Worm (Caenorhabditis elegans) whole organism, young adult: Measurements from ENCODE around the gene egl-10.

Experiments
- F22D6.2 ChIP-seq: sonication (generic microtip); optimal IDR thresholded peaks from 2 replicates; lab custom pipeline; 2016; ENCODE audit warnings: mild to moderate bottlenecking, missing genetic modification characterization, missing compliant biosample characterization
- F23B12.7 ChIP-seq: sonication (generic microtip); optimal IDR thresholded peaks from 2 replicates; lab custom pipeline; 2017; ENCODE audit warnings: missing genetic modification characterization, mild to moderate bottlenecking, missing compliant biosample characterization, antibody characterized with exemption, moderate library complexity; ENCODE audit not compliant: insufficient read depth
- F55B11.4 ChIP-seq: sonication (generic microtip); optimal IDR thresholded peaks from 2 replicates; lab custom pipeline; 2016; ENCODE audit warnings: missing compliant biosample characterization, missing genetic modification characterization, borderline replicate concordance; ENCODE audit not compliant: insufficient read depth
- K11D2.4 ChIP-seq: fragments of 200-800 bp; sonication (Bioruptor generic); IDR thresholded peaks from 2 replicates; pipeline ENCODE4 v1.3.6; 2022; ENCODE audit warnings: missing genetic modification reagents, missing genetic modification characterization, missing compliant biosample characterization
- T07F8.4 ChIP-seq: sonication (generic microtip); optimal IDR thresholded peaks from 2 replicates; lab custom pipeline; 2016; ENCODE audit warnings: mild to moderate bottlenecking, missing genetic modification characterization, moderate library complexity, missing compliant biosample characterization
- Y56A3A.18 ChIP-seq: fragments of 200-800 bp; sonication (Bioruptor generic); IDR thresholded peaks from 2 replicates; pipeline ENCODE4 v1.3.6; 2022; ENCODE audit warnings: missing genetic modification reagents, missing genetic modification characterization, missing compliant biosample characterization
- Y79H2A.3 ChIP-seq: fragments of 200-800 bp; sonication (Bioruptor generic); conservative IDR thresholded peaks from 2 replicates; pipeline ENCODE4 v1.3.6; 2022; ENCODE audit warnings: missing genetic modification reagents, missing genetic modification characterization, missing compliant biosample characterization
- aptf-2 ChIP-seq: fragments of 200-800 bp; sonication (Bioruptor generic); conservative IDR thresholded peaks from 2 replicates; pipeline ENCODE4 v1.3.6; 2022; ENCODE audit warnings: missing genetic modification reagents, missing genetic modification characterization, missing compliant biosample characterization
- atf-7 ChIP-seq: sonication (generic microtip); optimal IDR thresholded peaks from 2 replicates; lab custom pipeline; 2017; ENCODE audit warnings: mild to moderate bottlenecking, missing genetic modification characterization, missing compliant biosample characterization
- athp-1 ChIP-seq: sonication (generic microtip); optimal IDR thresholded peaks from 2 replicates; lab custom pipeline; 2017; ENCODE audit warnings: mild to moderate bottlenecking, missing genetic modification characterization, missing compliant biosample characterization
- attf-6 ChIP-seq: fragments of 200-800 bp; sonication (Bioruptor generic); IDR thresholded peaks from 2 replicates; pipeline ENCODE4 v1.3.6; 2022; ENCODE audit warnings: missing genetic modification reagents, missing genetic modification characterization, missing compliant biosample characterization
- ccch-3 ChIP-seq: fragments of 200-800 bp; sonication (Bioruptor generic); optimal IDR thresholded peaks from 2 replicates; lab custom pipeline; 2018; ENCODE audit warnings: mild to moderate bottlenecking, missing genetic modification characterization, missing compliant biosample characterization
- die-1 ChIP-seq: sonication (generic microtip); optimal IDR thresholded peaks from 2 replicates; lab custom pipeline; 2016; ENCODE audit warnings: missing genotype, mild to moderate bottlenecking, missing genetic modification characterization, missing compliant biosample characterization
- dpl-1 ChIP-seq: fragments of 150-350 bp; optimal IDR thresholded peaks from 2 replicates; lab custom pipeline; 2014; ENCODE audit warnings: missing biosample characterization, missing genetic modification reagents, missing genetic modification characterization
- egl-44 ChIP-seq: fragments of 200-800 bp; sonication (Bioruptor generic); IDR thresholded peaks from 2 replicates; pipeline ENCODE4 v1.3.6; 2022; ENCODE audit warnings: missing genetic modification reagents, missing genetic modification characterization, missing compliant biosample characterization
- egrh-3 ChIP-seq: fragments of 200-800 bp; sonication (Bioruptor generic); IDR thresholded peaks from 2 replicates; pipeline ENCODE4 v1.3.6; 2022; ENCODE audit warnings: missing genetic modification reagents, missing genetic modification characterization, missing compliant biosample characterization
- fkh-3 ChIP-seq: sonication (generic microtip); optimal IDR thresholded peaks from 2 replicates; lab custom pipeline; 2016; ENCODE audit warnings: mild to moderate bottlenecking, missing genetic modification characterization, missing compliant biosample characterization
- hlh-12 ChIP-seq: sonication (generic microtip); optimal IDR thresholded peaks from 2 replicates; lab custom pipeline; 2016; ENCODE audit warnings: missing genetic modification characterization, missing compliant biosample characterization
- hrde-1 ChIP-seq: sonication (generic microtip); optimal IDR thresholded peaks from 2 replicates; lab custom pipeline; 2016; ENCODE audit warnings: missing genetic modification characterization, mild to moderate bottlenecking, missing compliant biosample characterization, moderate library complexity, missing genotype, missing genetic modification reagents, borderline replicate concordance
- lin-26 ChIP-seq: fragments of 200-800 bp; sonication (Bioruptor generic); IDR thresholded peaks from 2 replicates; pipeline ENCODE4 v1.3.6; 2022; ENCODE audit warnings: missing genetic modification reagents, missing genetic modification characterization, missing compliant biosample characterization
- lin-35 ChIP-seq, 3 experiments: fragments of 150-350 bp in 2 of 3; sonication (generic microtip) in 1 of 3; optimal IDR thresholded peaks; 2 replicates each; lab custom pipeline; 2014 to 2018; ENCODE audit warnings: missing biosample characterization in 3 of 3, missing genetic modification characterization in 3 of 3, missing genetic modification reagents in 3 of 3
- lin-54 ChIP-seq: fragments of 200-800 bp; sonication (Bioruptor generic); optimal IDR thresholded peaks from 2 replicates; lab custom pipeline; 2018; ENCODE audit warnings: mild to moderate bottlenecking, missing genetic modification characterization, missing compliant biosample characterization
- madf-10 ChIP-seq: sonication (generic microtip); optimal IDR thresholded peaks from 2 replicates; lab custom pipeline; 2016; ENCODE audit warnings: mild to moderate bottlenecking, missing genetic modification characterization, missing compliant biosample characterization
- madf-3 ChIP-seq: fragments of 200-800 bp; sonication (Bioruptor generic); IDR thresholded peaks from 2 replicates; pipeline ENCODE4 v1.3.6; 2022; ENCODE audit warnings: missing genetic modification reagents, missing genetic modification characterization, missing compliant biosample characterization
- mes-4 ChIP-seq: sonication (generic microtip); optimal IDR thresholded peaks from 2 replicates; lab custom pipeline; 2016; ENCODE audit warnings: missing genotype, missing genetic modification characterization, missing compliant biosample characterization
- nfya-1 ChIP-seq: sonication (generic microtip); optimal IDR thresholded peaks from 2 replicates; lab custom pipeline; 2017; ENCODE audit warnings: antibody characterized with exemption, missing compliant biosample characterization, missing genetic modification characterization, borderline replicate concordance; ENCODE audit not compliant: insufficient read depth
- pbrm-1 ChIP-seq: fragments of 200-800 bp; sonication (Bioruptor generic); IDR thresholded peaks from 2 replicates; pipeline ENCODE4 v1.3.6; 2022; ENCODE audit warnings: missing genetic modification reagents, missing genetic modification characterization, missing compliant biosample characterization
- rpc-1 ChIP-seq, 2 experiments: fragments of 150-350 bp in 1 of 2; sonication (generic microtip) in 1 of 2; optimal IDR thresholded peaks; 2 replicates each; lab custom pipeline; 2014 to 2018; ENCODE audit warnings: missing biosample characterization in 1 of 2, missing genetic modification characterization in 1 of 2, missing genetic modification reagents in 1 of 2, missing genotype in 1 of 2
- snpc-1.3 ChIP-seq: sonication (generic microtip); optimal IDR thresholded peaks from 2 replicates; lab custom pipeline; 2017; ENCODE audit warnings: missing genetic modification characterization, mild to moderate bottlenecking, missing compliant biosample characterization, antibody characterized with exemption, moderate library complexity, missing genotype, missing genetic modification reagents; ENCODE audit not compliant: insufficient read depth
- tbx-9 ChIP-seq: sonication (generic microtip); optimal IDR thresholded peaks from 2 replicates; lab custom pipeline; 2016; ENCODE audit warnings: borderline replicate concordance, missing genetic modification characterization, inconsistent platforms, missing compliant biosample characterization
- zim-3 ChIP-seq: sonication (generic microtip); optimal IDR thresholded peaks from 2 replicates; lab custom pipeline; 2017; ENCODE audit warnings: mild to moderate bottlenecking, missing genetic modification characterization, moderate library complexity, missing compliant biosample characterization
- ztf-6 ChIP-seq: fragments of 200-800 bp; sonication (Bioruptor generic); IDR thresholded peaks from 2 replicates; pipeline ENCODE4 v1.3.6; 2022; ENCODE audit warnings: missing genetic modification reagents, missing genetic modification characterization, missing compliant biosample characterization

Gene egl-10

DNA sequence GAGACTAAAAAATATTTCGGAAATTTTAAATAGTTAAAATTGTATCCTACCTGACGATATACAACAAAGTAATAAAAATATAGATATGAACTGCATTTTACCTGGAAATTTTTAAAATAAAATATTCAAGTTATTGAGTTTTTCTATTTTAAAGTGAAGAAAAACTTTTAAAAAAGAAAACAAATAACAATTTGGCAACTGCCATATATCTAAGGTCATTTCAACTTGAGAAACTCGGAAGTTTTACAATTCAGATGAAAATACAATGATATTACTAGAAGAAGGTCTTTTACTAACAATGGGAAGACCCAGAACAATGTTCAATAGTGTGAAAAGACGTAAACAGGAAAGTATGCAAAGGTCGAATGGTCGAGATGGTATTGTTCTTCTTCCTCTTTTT, 12.9 kb downstream of the egl-10 start, which contains the start of gene C54D10.10:
C54D10.10 (minus strand) TSS at position 101 of the 400 bp plus-strand sequence.
- TF ChIP-seq F23B12.7 (tag; lab: Kevin White, UChicago) (no peak), rpc-1 (optimal IDR thresholded peaks at IDR 0.05; lab: Kevin White, UChicago) (no peak), rpc-1 (tag; optimal IDR thresholded peaks at IDR 0.05; lab: Kevin White, UChicago) (no peak), lin-26 (GFP tag; lab: Robert Waterston, UW) (no peak), attf-6 (GFP tag; lab: Robert Waterston, UW) (no peak), Y79H2A.3 (GFP tag; lab: Robert Waterston, UW) (no peak), dpl-1 (GFP tag; lab: Kevin White, UChicago) (no peak), ztf-6 (no peak), nfya-1 (tag; lab: Kevin White, UChicago) (no peak), snpc-1.3 (tag; lab: Kevin White, UChicago) (no peak), lin-35 (GFP tag; optimal IDR thresholded peaks at IDR 0.05; lab: Kevin White, UChicago) (no peak), athp-1 (tag; lab: Kevin White, UChicago) (no peak), Y56A3A.18 (GFP tag; lab: Robert Waterston, UW) (no peak), F22D6.2 (tag; lab: Kevin White, UChicago) (no peak), aptf-2 (GFP tag; lab: Robert Waterston, UW) (no peak), zim-3 (tag; lab: Kevin White, UChicago) (no peak), T07F8.4 (tag; lab: Kevin White, UChicago) (no peak), fkh-3 (tag; lab: Kevin White, UChicago) (no peak)
- TF ChIP-seq, all 124 proteins: peak for 0

DNA sequence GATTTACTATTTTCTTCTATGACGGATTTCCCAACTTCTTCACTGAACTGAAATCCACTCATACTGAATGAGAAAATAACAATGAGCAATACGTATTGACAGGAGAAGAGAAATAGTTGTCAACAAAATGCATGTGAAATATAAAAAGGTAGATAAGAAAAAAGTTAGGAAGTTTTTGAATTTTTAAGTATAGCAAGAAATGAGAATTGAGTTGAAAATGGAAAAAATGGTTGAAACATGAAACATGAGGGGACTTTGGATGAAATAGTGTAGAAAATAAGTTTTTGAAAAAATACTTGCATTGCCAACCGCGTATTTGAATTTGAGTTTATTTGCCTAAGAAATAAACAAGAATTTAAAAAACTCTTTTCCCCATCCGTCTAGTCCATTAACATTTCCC, 15.9 kb downstream of the egl-10 start, which contains the start of the genes pals-38 and C54D10.9:
pals-38 (minus strand) TSS at position 101 of the 400 bp plus-strand sequence.
C54D10.9 (plus strand) TSS at position 259 of the 400 bp plus-strand sequence.
- TF ChIP-seq die-1 = no peak

DNA sequence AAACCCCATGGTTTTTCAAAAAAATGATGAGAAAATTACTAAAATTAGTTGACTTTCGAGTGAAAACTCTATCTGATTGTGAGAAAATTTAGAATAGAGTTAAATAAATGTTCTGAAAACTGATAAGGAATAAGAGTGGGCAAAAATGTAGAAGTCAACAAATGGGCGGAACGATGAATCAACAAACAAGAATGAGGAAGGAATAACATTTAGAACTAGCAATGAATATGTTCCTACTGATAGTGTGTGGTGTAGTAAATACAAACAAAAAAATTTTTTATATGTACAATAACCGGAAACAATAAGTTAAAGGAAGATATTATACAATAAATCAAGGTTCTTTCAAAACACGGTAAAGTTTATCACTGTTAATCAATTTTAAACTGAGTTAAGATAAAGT, 19.1 kb downstream of the egl-10 start, which contains the start of gene pals-39:
pals-39 (minus strand) TSS at position 101 of the 400 bp plus-strand sequence.
- no peak for TF ChIP-seq mes-4
- no peak for TF ChIP-seq hrde-1 (tag; lab: Kevin White, UChicago)
- TF ChIP-seq tbx-9 (tag; lab: Kevin White, UChicago) = no peak

DNA sequence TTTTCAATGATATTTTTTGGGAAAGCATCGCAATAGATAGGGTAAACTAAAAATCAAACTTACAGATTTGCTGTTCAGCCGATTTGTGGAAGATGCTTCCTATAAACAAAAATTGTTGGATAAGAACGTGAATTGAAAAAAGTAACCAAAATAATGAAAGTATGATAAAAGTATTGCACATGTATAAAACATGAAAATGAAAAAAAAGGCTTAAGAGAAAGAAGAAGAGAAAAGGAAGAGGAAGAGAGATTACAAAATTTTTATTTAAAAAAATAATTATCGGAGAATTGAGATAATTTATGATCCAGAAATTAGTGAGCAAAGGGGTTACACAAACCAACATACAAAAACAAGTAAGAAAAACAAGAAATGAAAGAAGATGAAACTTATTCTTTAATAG, 21.4 kb downstream of the egl-10 start, which contains the start of gene pals-37:
pals-37 (minus strand) TSS at position 101 of the 400 bp plus-strand sequence.
- TF ChIP-seq lin-54 (GFP tag; lab: Kevin White, UChicago) (no peak), pbrm-1 (GFP tag; lab: Robert Waterston, UW) (no peak), egrh-3 (GFP tag; lab: Robert Waterston, UW) (no peak), hlh-12 (tag; lab: Kevin White, UChicago) (no peak), ccch-3 (no peak), atf-7 (tag; lab: Kevin White, UChicago) (no peak), K11D2.4 (no peak), F55B11.4 (tag; lab: Kevin White, UChicago) (no peak), madf-10 (tag; lab: Kevin White, UChicago) (no peak), rpc-1 (optimal IDR thresholded peaks at IDR 0.05; lab: Kevin White, UChicago) (no peak), rpc-1 (tag; optimal IDR thresholded peaks at IDR 0.05; lab: Kevin White, UChicago) (no peak), egl-44 (no peak), madf-3 (GFP tag; lab: Robert Waterston, UW) (no peak)
- TF ChIP-seq, all 124 proteins: peak for 0
